Worm (Caenorhabditis elegans): ENCODE measurements around the gene T22B7.8.

- TF ChIP-seq elt-1 (tag; optimal IDR thresholded peaks at IDR 0.05) (peak; percentile 82), ceh-82 (tag; optimal IDR thresholded peaks at IDR 0.05) (no peak), snpc-4 (tag; optimal IDR thresholded peaks at IDR 0.05) (no peak), ceh-28 (tag; optimal IDR thresholded peaks at IDR 0.05) (no peak), ama-1 (optimal IDR thresholded peaks at IDR 0.05) (no peak), lsy-12 (tag; optimal IDR thresholded peaks at IDR 0.05) (no peak), ZK546.5 (tag; optimal IDR thresholded peaks at IDR 0.05) (no peak), unc-62 (GFP tag; optimal IDR thresholded peaks at IDR 0.05) (no peak), mdl-1 (tag; optimal IDR thresholded peaks at IDR 0.05) (peak; percentile 1)
Observed at ce11 chrX:5645606-5646005, 13.9 kb downstream of the T22B7.8 start.

Measured in whole organism, L3 larva.